Fruit fly (Drosophila melanogaster) whole organism, prepupa: Measurements from ENCODE around the gene CG33111.

Experiments
- CG10631 ChIP-seq: fragments of 200-800 bp; sonication (Bioruptor generic); optimal IDR thresholded peaks from 2 replicates; lab custom pipeline; 2016; ENCODE audit warnings: missing biosample characterization, missing genetic modification characterization
- CG10669 ChIP-seq: fragments of 200-800 bp; sonication (Bioruptor generic); optimal IDR thresholded peaks from 3 replicates; lab custom pipeline; 2018; ENCODE audit warnings: missing biosample characterization, mild to moderate bottlenecking, missing genetic modification characterization, moderate library complexity
- CG11294 ChIP-seq: fragments of 200-800 bp; sonication (Bioruptor generic); IDR thresholded peaks from 2 replicates; pipeline ENCODE4 v1.3.6; 2022; ENCODE audit warnings: missing biosample characterization, missing genetic modification characterization
- CG11762 ChIP-seq: fragments of 200-800 bp; sonication (Bioruptor generic); optimal IDR thresholded peaks from 3 replicates; lab custom pipeline; 2016; ENCODE audit warnings: missing biosample characterization, missing genetic modification characterization; ENCODE audit not compliant: insufficient read depth
- CG11902 ChIP-seq: fragments of 200-800 bp; sonication (Bioruptor generic); optimal IDR thresholded peaks from 3 replicates; lab custom pipeline; 2016; ENCODE audit warnings: missing biosample characterization, missing genetic modification characterization
- CG15336 ChIP-seq: fragments of 200-800 bp; sonication (Bioruptor generic); IDR thresholded peaks from 2 replicates; pipeline ENCODE4 v1.3.6; 2022; ENCODE audit warnings: missing biosample characterization, missing genetic modification characterization
- CG1621 ChIP-seq: fragments of 200-800 bp; sonication (Bioruptor generic); optimal IDR thresholded peaks from 3 replicates; lab custom pipeline; 2018; ENCODE audit warnings: missing biosample characterization, mild to moderate bottlenecking, missing genetic modification characterization
- CG16779 ChIP-seq: fragments of 200-800 bp; sonication (Bioruptor generic); optimal IDR thresholded peaks from 3 replicates; lab custom pipeline; 2017; ENCODE audit warnings: missing biosample characterization, mild to moderate bottlenecking, missing genetic modification characterization
- CG31627 ChIP-seq: fragments of 200-800 bp; sonication (Bioruptor generic); optimal IDR thresholded peaks from 3 replicates; lab custom pipeline; 2016; ENCODE audit warnings: missing biosample characterization, missing genetic modification characterization
- CG32006 ChIP-seq: fragments of 200-800 bp; sonication (Bioruptor generic); optimal IDR thresholded peaks from 3 replicates; lab custom pipeline; 2017; ENCODE audit warnings: missing biosample characterization, mild to moderate bottlenecking, missing genetic modification characterization
- CG34406 ChIP-seq: fragments of 200-800 bp; sonication (Bioruptor generic); optimal IDR thresholded peaks from 3 replicates; lab custom pipeline; 2016; ENCODE audit warnings: missing biosample characterization, missing genetic modification characterization
- CG6163 ChIP-seq: fragments of 200-800 bp; sonication (Bioruptor generic); IDR thresholded peaks from 3 replicates; pipeline ENCODE4 v1.3.6; 2022; ENCODE audit warnings: missing biosample characterization, missing genetic modification characterization
- CG6808 ChIP-seq: fragments of 200-800 bp; sonication (Bioruptor generic); optimal IDR thresholded peaks from 3 replicates; lab custom pipeline; 2017; ENCODE audit warnings: missing biosample characterization, missing genetic modification characterization, mild to moderate bottlenecking, moderate library complexity, missing genetic modification reagents
- CG9139 ChIP-seq: fragments of 200-800 bp; sonication (Bioruptor generic); optimal IDR thresholded peaks from 3 replicates; lab custom pipeline; 2017; ENCODE audit warnings: missing biosample characterization, mild to moderate bottlenecking, missing genetic modification characterization
- Eip75B ChIP-seq: fragments of 200-800 bp; sonication (Bioruptor generic); optimal IDR thresholded peaks from 3 replicates; lab custom pipeline; 2016; ENCODE audit warnings: missing biosample characterization, missing genetic modification characterization
- Eip78C ChIP-seq: fragments of 200-800 bp; sonication (Bioruptor generic); peaks from one replicate; lab custom pipeline; 2016; ENCODE audit warnings: missing biosample characterization, missing genetic modification characterization
- Eip93F ChIP-seq: fragments of 200-800 bp; sonication (Bioruptor generic); optimal IDR thresholded peaks from 2 replicates; lab custom pipeline; 2016; ENCODE audit warnings: missing biosample characterization, mild to moderate bottlenecking, missing genetic modification characterization
- Ets21C ChIP-seq: fragments of 200-800 bp; sonication (Bioruptor generic); optimal IDR thresholded peaks from 3 replicates; lab custom pipeline; 2016; ENCODE audit warnings: missing biosample characterization, missing genetic modification characterization
- Ets96B ChIP-seq: fragments of 200-800 bp; optimal IDR thresholded peaks from 2 replicates; lab custom pipeline; 2019; ENCODE audit warnings: missing biosample characterization, mild to moderate bottlenecking, missing genetic modification characterization, moderate library complexity
- Gug ChIP-seq: fragments of 200-800 bp; sonication (Bioruptor generic); IDR thresholded peaks from 2 replicates; pipeline ENCODE4 v1.3.6; 2022; ENCODE audit warnings: missing biosample characterization, missing genetic modification characterization
- Hr39 ChIP-seq: fragments of 200-800 bp; sonication (Bioruptor generic); optimal IDR thresholded peaks from 2 replicates; lab custom pipeline; 2016; ENCODE audit warnings: missing biosample characterization, missing genetic modification characterization
- Hr4 ChIP-seq: fragments of 200-800 bp; sonication (Bioruptor generic); optimal IDR thresholded peaks from 3 replicates; lab custom pipeline; 2016; ENCODE audit warnings: missing biosample characterization, missing genetic modification characterization
- Lpt ChIP-seq: fragments of 200-800 bp; sonication (Bioruptor generic); optimal IDR thresholded peaks from 3 replicates; lab custom pipeline; 2016; ENCODE audit warnings: missing biosample characterization, missing genetic modification characterization
- Met ChIP-seq: fragments of 200-800 bp; sonication (Bioruptor generic); optimal IDR thresholded peaks from 3 replicates; lab custom pipeline; 2016; ENCODE audit warnings: missing biosample characterization, missing genetic modification characterization
- OdsH ChIP-seq: fragments of 200-800 bp; sonication (Bioruptor generic); optimal IDR thresholded peaks from 3 replicates; lab custom pipeline; 2016; ENCODE audit warnings: missing biosample characterization, missing genetic modification characterization
- Smox ChIP-seq: fragments of 200-800 bp; sonication (Bioruptor generic); optimal IDR thresholded peaks from 3 replicates; lab custom pipeline; 2016; ENCODE audit warnings: missing biosample characterization, missing genetic modification characterization
- Sox14 ChIP-seq: fragments of 200-800 bp; sonication (Bioruptor generic); optimal IDR thresholded peaks from 3 replicates; lab custom pipeline; 2016; ENCODE audit warnings: missing biosample characterization, missing genetic modification characterization
- Sox15 ChIP-seq: fragments of 200-800 bp; sonication (Bioruptor generic); optimal IDR thresholded peaks from 3 replicates; lab custom pipeline; 2016; ENCODE audit warnings: missing biosample characterization, missing genetic modification characterization
- achi ChIP-seq: fragments of 200-800 bp; sonication (Bioruptor generic); optimal IDR thresholded peaks from 3 replicates; lab custom pipeline; 2016; ENCODE audit warnings: missing biosample characterization, missing genetic modification characterization
- acj6 ChIP-seq: fragments of 200-800 bp; sonication (Bioruptor generic); optimal IDR thresholded peaks from 3 replicates; lab custom pipeline; 2016; ENCODE audit warnings: missing biosample characterization, missing genetic modification characterization
- cyc ChIP-seq: fragments of 200-800 bp; sonication (Bioruptor generic); optimal IDR thresholded peaks from 3 replicates; lab custom pipeline; 2016; ENCODE audit warnings: missing biosample characterization, missing genetic modification characterization
- dac ChIP-seq: fragments of 200-800 bp; sonication (Bioruptor generic); optimal IDR thresholded peaks from 2 replicates; lab custom pipeline; 2017; ENCODE audit warnings: missing biosample characterization, mild to moderate bottlenecking, missing genetic modification characterization
- dsx ChIP-seq: fragments of 200-800 bp; optimal IDR thresholded peaks from 3 replicates; lab custom pipeline; 2019; ENCODE audit warnings: missing biosample characterization, mild to moderate bottlenecking, missing genetic modification characterization, moderate library complexity; ENCODE audit not compliant: poor library complexity, severe bottlenecking
- eg ChIP-seq: fragments of 200-800 bp; sonication (Bioruptor generic); IDR thresholded peaks from 3 replicates; pipeline ENCODE4 v1.3.6; 2022; ENCODE audit warnings: missing biosample characterization, missing genetic modification characterization
- esn ChIP-seq: fragments of 200-800 bp; sonication (Bioruptor generic); optimal IDR thresholded peaks from 2 replicates; lab custom pipeline; 2016; ENCODE audit warnings: missing biosample characterization, mild to moderate bottlenecking, missing genetic modification characterization, moderate library complexity
- fd59A ChIP-seq: fragments of 200-800 bp; sonication (Bioruptor generic); optimal IDR thresholded peaks from 2 replicates; lab custom pipeline; 2017; ENCODE audit warnings: missing biosample characterization, mild to moderate bottlenecking, missing genetic modification characterization, missing genetic modification reagents
- fd85E ChIP-seq: fragments of 200-800 bp; sonication (Bioruptor generic); optimal IDR thresholded peaks from 3 replicates; lab custom pipeline; 2016; ENCODE audit warnings: missing biosample characterization, missing genetic modification characterization
- fkh ChIP-seq: fragments of 200-800 bp; sonication (Bioruptor generic); optimal IDR thresholded peaks from 3 replicates; lab custom pipeline; 2017; ENCODE audit warnings: missing biosample characterization, mild to moderate bottlenecking, missing genetic modification characterization, moderate library complexity
- net ChIP-seq: fragments of 200-800 bp; sonication (Bioruptor generic); optimal IDR thresholded peaks from 3 replicates; lab custom pipeline; 2016; ENCODE audit warnings: missing biosample characterization, missing genetic modification characterization
- pdm3 ChIP-seq: fragments of 200-800 bp; sonication (Bioruptor generic); optimal IDR thresholded peaks from 3 replicates; lab custom pipeline; 2016; ENCODE audit warnings: missing biosample characterization, missing genetic modification characterization
- salr ChIP-seq, 2 experiments: fragments of 200-800 bp; sonication (Bioruptor generic); optimal IDR thresholded peaks; 3 replicates each; lab custom pipeline; 2016 to 2018; ENCODE audit warnings: missing biosample characterization in 2 of 2, missing genetic modification characterization in 2 of 2, mild to moderate bottlenecking in 1 of 2
- svp ChIP-seq: fragments of 200-800 bp; sonication (Bioruptor generic); peaks from one replicate; lab custom pipeline; 2016; ENCODE audit warnings: missing biosample characterization, missing genetic modification characterization
- vri ChIP-seq: fragments of 200-800 bp; sonication (Bioruptor generic); optimal IDR thresholded peaks from 3 replicates; lab custom pipeline; 2016; ENCODE audit warnings: missing biosample characterization, mild to moderate bottlenecking, missing genetic modification characterization

CG33111 gene

DNA sequence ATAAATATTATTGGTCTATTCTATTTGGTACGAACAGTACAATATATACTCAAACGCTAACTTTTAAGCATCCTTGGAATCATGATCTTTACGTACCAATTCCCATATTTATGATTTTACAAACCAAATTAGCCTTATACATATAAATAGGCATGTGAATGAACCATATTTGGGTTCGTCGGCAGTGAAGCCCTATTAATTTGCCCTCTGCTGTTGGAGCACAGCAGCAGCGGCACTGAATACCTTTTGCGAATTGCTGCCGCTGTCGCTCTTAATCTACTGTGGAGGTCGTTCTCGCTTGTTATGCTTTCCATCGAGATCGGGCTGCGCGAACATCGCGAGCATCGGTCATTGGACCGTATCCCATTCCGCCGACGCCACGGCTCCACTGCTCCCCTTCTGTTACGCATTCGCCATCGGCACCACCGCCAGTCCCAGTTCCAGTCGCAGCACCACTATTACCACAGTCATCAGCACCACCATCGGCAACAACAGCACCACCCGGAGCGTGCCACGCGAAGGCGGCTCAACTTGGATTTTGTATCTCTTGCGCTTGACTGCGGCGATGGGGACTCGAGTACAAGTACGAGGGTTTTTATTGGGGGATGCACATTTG is 30.5 kb downstream of the CG33111 start (continued):
- TF ChIP-seq CG16779 (peak; percentile 24), eg (GFP tag; lab: Robert Waterston, UW) (peak; percentile 63), Ets96B (tag; lab: Kevin White, UChicago) (peak; percentile 79), CG31627 (GFP tag; lab: Kevin White, UChicago) (peak; percentile 54), esn (GFP tag; lab: Kevin White, UChicago) (peak; percentile 73), Met (peak; percentile 71), fd59A (GFP tag; lab: Kevin White, UChicago) (peak; percentile 67), Ets21C (GFP tag; lab: Kevin White, UChicago) (peak; percentile 28), Smox (GFP tag; lab: Kevin White, UChicago) (peak; percentile 56), Eip93F (GFP tag; lab: Kevin White, UChicago) (no peak), fd85E (GFP tag; lab: Kevin White, UChicago) (no peak), Hr39 (GFP tag; lab: Kevin White, UChicago) (peak; percentile 60), CG6808 (peak; percentile 71)
- TF ChIP-seq, all 60 proteins: peak for 53

dm6 chr3R:23787632-23787960 is 31.4 kb downstream of the CG33111 start:
- no peak for TF ChIP-seq dac (GFP tag; lab: Kevin White, UChicago)
- TF ChIP-seq Lpt = no peak
- TF ChIP-seq CG9139 (GFP tag; lab: Kevin White, UChicago) = peak; percentile 7
- TF ChIP-seq Hr4 (GFP tag; lab: Kevin White, UChicago) = no peak
- no peak for TF ChIP-seq salr (GFP tag; optimal IDR thresholded peaks at IDR 0.05; lab: Kevin White, UChicago)
- no peak for TF ChIP-seq CG16779
- TF ChIP-seq CG11294 (GFP tag; lab: Robert Waterston, UW) = no peak
- peak; percentile 29 for TF ChIP-seq dsx

DNA sequence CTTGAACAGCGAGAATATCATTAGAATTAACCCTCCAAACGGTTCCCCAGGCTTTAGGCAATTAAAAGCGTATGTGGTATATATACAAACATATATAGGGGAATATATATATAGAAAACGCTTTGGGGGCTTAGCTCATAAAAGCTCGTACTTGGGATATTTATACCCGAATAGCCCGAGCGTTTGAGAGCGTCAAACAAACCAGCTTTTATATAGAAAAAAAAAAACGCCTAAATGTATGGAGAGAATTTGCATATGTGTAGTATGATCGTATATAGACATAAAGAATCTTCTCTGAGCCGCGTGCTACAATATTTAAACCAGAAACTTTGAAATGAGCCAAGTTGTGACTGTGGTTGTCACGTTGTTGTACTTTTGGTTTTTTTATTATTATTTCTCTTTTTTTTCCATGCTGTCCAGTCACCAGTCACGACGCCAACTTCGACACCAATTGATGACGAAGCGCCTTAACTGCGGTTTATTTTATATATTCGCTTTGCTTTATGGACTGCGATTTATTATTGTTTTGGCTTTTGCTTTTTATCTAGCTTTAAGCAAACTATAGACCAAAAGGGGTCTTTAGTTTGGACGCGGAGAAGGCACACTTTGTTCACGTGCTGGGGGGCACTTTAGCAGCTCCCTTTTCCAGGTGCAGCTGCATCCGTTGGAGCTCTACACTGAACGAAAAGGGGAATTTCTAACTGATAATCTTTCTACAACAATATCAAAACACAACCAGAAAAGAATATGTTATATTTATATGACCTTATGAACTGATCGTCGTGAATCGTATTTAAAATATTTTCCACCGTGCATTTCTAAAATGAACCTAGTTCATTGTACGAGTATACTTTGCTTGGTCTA is 32.0 kb downstream of the CG33111 start:
- TF ChIP-seq CG10631 (GFP tag; lab: Kevin White, UChicago) (peak; percentile 34), Smox (GFP tag; lab: Kevin White, UChicago) (no peak), Eip75B (GFP tag; lab: Kevin White, UChicago) (peak; percentile 42), CG11294 (GFP tag; lab: Robert Waterston, UW) (peak; percentile 49; the same call in 1 of the 2 replicates), fkh (no peak), eg (GFP tag; lab: Robert Waterston, UW) (peak; percentile 73), pdm3 (GFP tag; lab: Kevin White, UChicago) (peak; percentile 12), svp (GFP tag; lab: Kevin White, UChicago) (no peak), OdsH (GFP tag; lab: Kevin White, UChicago) (peak; percentile 24), CG11902 (no peak), CG6808 (peak; percentile 44), cyc (GFP tag; lab: Kevin White, UChicago) (peak; percentile 29), Sox15 (GFP tag; lab: Kevin White, UChicago) (no peak), Eip78C (peak; percentile 96), CG34406 (GFP tag; lab: Kevin White, UChicago) (no peak), CG15336 (GFP tag; lab: Robert Waterston, UW) (peak; percentile 13; the same call in 1 of the 2 replicates), achi (GFP tag; lab: Kevin White, UChicago) (peak; percentile 32), Met (peak; percentile 23), net (GFP tag; lab: Kevin White, UChicago) (peak; percentile 44), vri (GFP tag; lab: Kevin White, UChicago) (no peak), Hr4 (GFP tag; lab: Kevin White, UChicago) (peak; percentile 25), CG16779 (no peak), dsx (peak; percentile 88), Ets96B (tag; lab: Kevin White, UChicago) (peak; percentile 47), fd59A (GFP tag; lab: Kevin White, UChicago) (peak; percentile 35), CG6163 (GFP tag; lab: Robert Waterston, UW) (peak; percentile 85), Gug (peak; percentile 71), acj6 (GFP tag; lab: Kevin White, UChicago) (peak; percentile 32), CG32006 (peak; percentile 50), fd85E (GFP tag; lab: Kevin White, UChicago) (no peak), Sox14 (GFP tag; lab: Kevin White, UChicago) (peak; percentile 20), CG1621 (tag; lab: Kevin White, UChicago) (peak; percentile 18), CG11762 (GFP tag; lab: Kevin White, UChicago) (peak; percentile 20), CG10669 (GFP tag; lab: Kevin White, UChicago) (peak; percentile 40), salr (GFP tag; optimal IDR thresholded peaks at IDR 0.05; lab: Kevin White, UChicago) (peak; percentile 7 to 27)
